Worm (Caenorhabditis elegans) whole organism, midembryonic: ENCODE measurements around the gene smgl-2.

Experiments used
- T22C8.4 ChIP-seq: fragments of 200-800 bp; sonication (Bioruptor generic); IDR thresholded peaks from 2 replicates; pipeline ENCODE4 v1.3.6; 2022; ENCODE audit warnings: missing genetic modification characterization, missing compliant biosample characterization
- cog-1 ChIP-seq: sonication (generic microtip); optimal IDR thresholded peaks from 2 replicates; lab custom pipeline; 2016; ENCODE audit warnings: missing genetic modification characterization, missing compliant biosample characterization
- flt-1 ChIP-seq: fragments of 200-800 bp; sonication (Bioruptor generic); IDR thresholded peaks from 2 replicates; pipeline ENCODE4 v1.3.6; 2022; ENCODE audit warnings: missing genetic modification characterization, missing compliant biosample characterization
- klf-2 ChIP-seq: fragments of 200-800 bp; sonication (Bioruptor generic); conservative IDR thresholded peaks from 2 replicates; pipeline ENCODE4 v1.3.6; 2022; ENCODE audit warnings: missing genetic modification reagents, missing genetic modification characterization, missing compliant biosample characterization
- med-1 ChIP-seq: sonication (generic microtip); optimal IDR thresholded peaks from 2 replicates; lab custom pipeline; 2017; ENCODE audit warnings: missing genetic modification characterization, mild to moderate bottlenecking, missing compliant biosample characterization, antibody characterized with exemption, missing genetic modification reagents; ENCODE audit not compliant: insufficient read depth
- ref-1 ChIP-seq: fragments of 200-800 bp; sonication (Bioruptor generic); conservative IDR thresholded peaks from 2 replicates; pipeline ENCODE4 v1.3.6; 2022; ENCODE audit warnings: missing genetic modification reagents, missing genetic modification characterization, missing compliant biosample characterization
- tab-1 ChIP-seq: fragments of 200-800 bp; sonication (Bioruptor generic); IDR thresholded peaks from 2 replicates; pipeline ENCODE4 v1.3.6; 2022; ENCODE audit warnings: missing genetic modification characterization, missing compliant biosample characterization
- ztf-23 ChIP-seq: fragments of 200-800 bp; sonication (Bioruptor generic); IDR thresholded peaks from 2 replicates; pipeline ENCODE4 v1.3.6; 2022; ENCODE audit warnings: missing genetic modification reagents, missing genetic modification characterization, missing compliant biosample characterization
- ztf-29 ChIP-seq: fragments of 200-800 bp; sonication (Bioruptor generic); IDR thresholded peaks from 2 replicates; pipeline ENCODE4 v1.3.6; 2022; ENCODE audit warnings: missing genetic modification reagents, missing genetic modification characterization, missing compliant biosample characterization

smgl-2 gene

ce11 chrIV:3741874-3742273 is 15.9 kb downstream of the smgl-2 start:
- TF ChIP-seq med-1 (GFP tag; lab: Kevin White, UChicago) (no peak), tab-1 (GFP tag; lab: Robert Waterston, UW) (no peak), T22C8.4 (GFP tag; lab: Robert Waterston, UW) (no peak), ref-1 (GFP tag; lab: Robert Waterston, UW) (no peak), flt-1 (GFP tag; lab: Robert Waterston, UW) (no peak), klf-2 (GFP tag; lab: Robert Waterston, UW) (no peak), ztf-23 (GFP tag; lab: Robert Waterston, UW) (no peak), ztf-29 (GFP tag; lab: Robert Waterston, UW) (no peak), cog-1 (tag; lab: Kevin White, UChicago) (no peak)

ce11 chrIV:3742426-3742839 is 16.5 kb downstream of the smgl-2 start:
- TF ChIP-seq flt-1 (GFP tag; lab: Robert Waterston, UW), result 0 out of 2 replicates have a peak, but pooled peaks have one; percentile 47
- peak; percentile 85 for TF ChIP-seq T22C8.4 (GFP tag; lab: Robert Waterston, UW)
- no peak for TF ChIP-seq ztf-23 (GFP tag; lab: Robert Waterston, UW)
- TF ChIP-seq tab-1 (GFP tag; lab: Robert Waterston, UW), result no peak
- TF ChIP-seq med-1 (GFP tag; lab: Kevin White, UChicago), result no peak
- peak; percentile 79 for TF ChIP-seq cog-1 (tag; lab: Kevin White, UChicago)
- no peak for TF ChIP-seq klf-2 (GFP tag; lab: Robert Waterston, UW)

DNA sequence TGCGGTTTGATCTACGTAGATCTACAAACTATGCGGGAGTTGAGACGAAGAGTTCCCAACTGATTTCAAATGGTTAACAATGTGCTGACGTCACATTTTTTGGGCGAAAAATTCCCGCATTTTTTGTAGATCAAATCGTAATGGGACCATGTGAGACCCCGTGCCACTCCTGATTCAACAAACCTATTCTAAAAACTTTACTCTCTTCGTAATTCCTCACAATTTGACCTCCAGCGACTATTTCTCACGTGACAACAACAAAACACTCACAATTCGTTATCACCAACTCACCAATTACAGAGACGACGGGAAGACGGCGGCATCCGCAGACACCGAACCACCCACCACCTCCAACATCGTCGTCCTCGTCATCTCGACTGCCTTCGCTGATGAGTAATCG is 17.8 kb downstream of the smgl-2 start, which contains the start of gene siah-1:
TSS of gene siah-1 (plus strand) at position 301 of the 400 bp plus-strand sequence.
- TF ChIP-seq flt-1 (GFP tag; lab: Robert Waterston, UW) (no peak), T22C8.4 (GFP tag; lab: Robert Waterston, UW) (no peak), tab-1 (GFP tag; lab: Robert Waterston, UW) (no peak), med-1 (GFP tag; lab: Kevin White, UChicago) (no peak), ztf-23 (GFP tag; lab: Robert Waterston, UW) (no peak), ztf-29 (GFP tag; lab: Robert Waterston, UW) (no peak), cog-1 (tag; lab: Kevin White, UChicago) (no peak), klf-2 (GFP tag; lab: Robert Waterston, UW) (no peak), ref-1 (GFP tag; lab: Robert Waterston, UW) (no peak)

ce11 chrIV:3745806-3746205 is 19.8 kb downstream of the smgl-2 start:
- TF ChIP-seq med-1 (GFP tag; lab: Kevin White, UChicago) (no peak), tab-1 (GFP tag; lab: Robert Waterston, UW) (no peak), klf-2 (GFP tag; lab: Robert Waterston, UW) (no peak), ztf-23 (GFP tag; lab: Robert Waterston, UW) (no peak), ztf-29 (GFP tag; lab: Robert Waterston, UW) (no peak)

- TF ChIP-seq ztf-29 (GFP tag; lab: Robert Waterston, UW), result no peak
- TF ChIP-seq med-1 (GFP tag; lab: Kevin White, UChicago), result no peak
- no peak for TF ChIP-seq cog-1 (tag; lab: Kevin White, UChicago)
- TF ChIP-seq klf-2 (GFP tag; lab: Robert Waterston, UW), result no peak
- no peak for TF ChIP-seq tab-1 (GFP tag; lab: Robert Waterston, UW)
- no peak for TF ChIP-seq ztf-23 (GFP tag; lab: Robert Waterston, UW)
- TF ChIP-seq flt-1 (GFP tag; lab: Robert Waterston, UW), result no peak
- no peak for TF ChIP-seq ref-1 (GFP tag; lab: Robert Waterston, UW)
- no peak for TF ChIP-seq T22C8.4 (GFP tag; lab: Robert Waterston, UW)
These were observed 25.0 kb downstream of the smgl-2 start, which contains the start of gene ugt-45 for ce11 chrIV:3751001-3751400. Gene ugt-45, minus strand, starts transcription at chrIV:3751101.

ce11 chrIV:3752276-3752675 is 26.3 kb downstream of the smgl-2 start:
- TF ChIP-seq med-1 (GFP tag; lab: Kevin White, UChicago) (no peak), tab-1 (GFP tag; lab: Robert Waterston, UW) (no peak), T22C8.4 (GFP tag; lab: Robert Waterston, UW) (no peak), flt-1 (GFP tag; lab: Robert Waterston, UW) (no peak), cog-1 (tag; lab: Kevin White, UChicago) (no peak), klf-2 (GFP tag; lab: Robert Waterston, UW) (no peak), ref-1 (GFP tag; lab: Robert Waterston, UW) (no peak), ztf-29 (GFP tag; lab: Robert Waterston, UW) (no peak), ztf-23 (GFP tag; lab: Robert Waterston, UW) (no peak)

ce11 chrIV:3755355-3755754 is 29.4 kb downstream of the smgl-2 start, which contains the start of gene Y37E11AR.7:
Gene Y37E11AR.7, minus strand, starts transcription at chrIV:3755455.
- TF ChIP-seq cog-1 (tag; lab: Kevin White, UChicago), result no peak

DNA sequence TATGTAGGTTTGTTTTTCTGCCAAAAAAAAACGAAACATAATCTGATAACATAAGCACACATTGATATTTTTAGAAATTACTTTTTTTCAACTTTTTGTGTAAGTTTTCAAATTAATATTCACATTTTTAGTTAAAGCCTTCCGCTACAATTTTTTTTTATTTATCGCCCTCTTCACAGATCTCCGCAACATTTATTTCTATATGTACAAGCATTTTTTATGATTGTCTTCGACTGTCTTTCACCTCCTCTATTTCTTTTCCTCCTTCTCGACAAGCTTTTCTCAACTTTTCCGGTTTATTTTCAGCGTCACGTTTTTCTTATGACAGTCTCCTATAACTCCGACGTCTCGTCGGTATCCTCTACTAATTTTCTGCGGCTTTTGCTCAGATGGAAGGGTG is 30.0 kb downstream of the smgl-2 start, which contains the start of gene best-20:
TSS of gene best-20 (plus strand) at position 301 of the 400 bp plus-strand sequence.
- TF ChIP-seq tab-1 (GFP tag; lab: Robert Waterston, UW) (no peak), klf-2 (GFP tag; lab: Robert Waterston, UW) (no peak), cog-1 (tag; lab: Kevin White, UChicago) (no peak), ref-1 (GFP tag; lab: Robert Waterston, UW) (no peak), flt-1 (GFP tag; lab: Robert Waterston, UW) (no peak), ztf-29 (GFP tag; lab: Robert Waterston, UW) (no peak), T22C8.4 (GFP tag; lab: Robert Waterston, UW) (no peak), med-1 (GFP tag; lab: Kevin White, UChicago) (no peak), ztf-23 (GFP tag; lab: Robert Waterston, UW) (no peak)

ce11 chrIV:3759823-3760222 is 33.9 kb downstream of the smgl-2 start:
- TF ChIP-seq klf-2 (GFP tag; lab: Robert Waterston, UW) (no peak), tab-1 (GFP tag; lab: Robert Waterston, UW) (no peak), T22C8.4 (GFP tag; lab: Robert Waterston, UW) (no peak), cog-1 (tag; lab: Kevin White, UChicago) (no peak), med-1 (GFP tag; lab: Kevin White, UChicago) (no peak), ztf-29 (GFP tag; lab: Robert Waterston, UW) (no peak), flt-1 (GFP tag; lab: Robert Waterston, UW) (no peak), ref-1 (GFP tag; lab: Robert Waterston, UW) (no peak), ztf-23 (GFP tag; lab: Robert Waterston, UW) (no peak)
